Fruit fly (Drosophila melanogaster) whole organism, prepupa: ENCODE results near the gene Qsox4.

Experiments used
- Blimp-1 ChIP-seq: fragments of 200-800 bp; sonication (Bioruptor generic); optimal IDR thresholded peaks from 3 replicates; lab custom pipeline; 2017; ENCODE audit warnings: missing biosample characterization, missing genetic modification characterization, mild to moderate bottlenecking, moderate library complexity, missing genetic modification reagents
- CG10669 ChIP-seq: fragments of 200-800 bp; sonication (Bioruptor generic); optimal IDR thresholded peaks from 3 replicates; lab custom pipeline; 2018; ENCODE audit warnings: missing biosample characterization, mild to moderate bottlenecking, missing genetic modification characterization, moderate library complexity
- CG6163 ChIP-seq: fragments of 200-800 bp; sonication (Bioruptor generic); IDR thresholded peaks from 3 replicates; pipeline ENCODE4 v1.3.6; 2022; ENCODE audit warnings: missing biosample characterization, missing genetic modification characterization
- CG6276 ChIP-seq: fragments of 200-800 bp; sonication (Bioruptor generic); optimal IDR thresholded peaks from 2 replicates; lab custom pipeline; 2017; ENCODE audit warnings: missing biosample characterization, mild to moderate bottlenecking, missing genetic modification characterization
- CG6808 ChIP-seq: fragments of 200-800 bp; sonication (Bioruptor generic); optimal IDR thresholded peaks from 3 replicates; lab custom pipeline; 2017; ENCODE audit warnings: missing biosample characterization, missing genetic modification characterization, mild to moderate bottlenecking, moderate library complexity, missing genetic modification reagents
- CG6854 ChIP-seq: fragments of 200-800 bp; sonication (Bioruptor generic); optimal IDR thresholded peaks from 2 replicates; lab custom pipeline; 2017; ENCODE audit warnings: missing biosample characterization, mild to moderate bottlenecking, missing genetic modification characterization
- CG9139 ChIP-seq: fragments of 200-800 bp; sonication (Bioruptor generic); optimal IDR thresholded peaks from 3 replicates; lab custom pipeline; 2017; ENCODE audit warnings: missing biosample characterization, mild to moderate bottlenecking, missing genetic modification characterization
- Smox ChIP-seq: fragments of 200-800 bp; sonication (Bioruptor generic); optimal IDR thresholded peaks from 3 replicates; lab custom pipeline; 2016; ENCODE audit warnings: missing biosample characterization, missing genetic modification characterization
- fkh ChIP-seq: fragments of 200-800 bp; sonication (Bioruptor generic); optimal IDR thresholded peaks from 3 replicates; lab custom pipeline; 2017; ENCODE audit warnings: missing biosample characterization, mild to moderate bottlenecking, missing genetic modification characterization, moderate library complexity
- ss ChIP-seq, 2 experiments: fragments of 200-800 bp; sonication (Bioruptor generic); optimal IDR thresholded peaks; 2 replicates in 1 of 2; 3 replicates in 1 of 2; lab custom pipeline; 2017 to 2018; ENCODE audit warnings: mild to moderate bottlenecking in 2 of 2, missing biosample characterization in 2 of 2, missing genetic modification characterization in 2 of 2, moderate library complexity in 1 of 2

DNA sequence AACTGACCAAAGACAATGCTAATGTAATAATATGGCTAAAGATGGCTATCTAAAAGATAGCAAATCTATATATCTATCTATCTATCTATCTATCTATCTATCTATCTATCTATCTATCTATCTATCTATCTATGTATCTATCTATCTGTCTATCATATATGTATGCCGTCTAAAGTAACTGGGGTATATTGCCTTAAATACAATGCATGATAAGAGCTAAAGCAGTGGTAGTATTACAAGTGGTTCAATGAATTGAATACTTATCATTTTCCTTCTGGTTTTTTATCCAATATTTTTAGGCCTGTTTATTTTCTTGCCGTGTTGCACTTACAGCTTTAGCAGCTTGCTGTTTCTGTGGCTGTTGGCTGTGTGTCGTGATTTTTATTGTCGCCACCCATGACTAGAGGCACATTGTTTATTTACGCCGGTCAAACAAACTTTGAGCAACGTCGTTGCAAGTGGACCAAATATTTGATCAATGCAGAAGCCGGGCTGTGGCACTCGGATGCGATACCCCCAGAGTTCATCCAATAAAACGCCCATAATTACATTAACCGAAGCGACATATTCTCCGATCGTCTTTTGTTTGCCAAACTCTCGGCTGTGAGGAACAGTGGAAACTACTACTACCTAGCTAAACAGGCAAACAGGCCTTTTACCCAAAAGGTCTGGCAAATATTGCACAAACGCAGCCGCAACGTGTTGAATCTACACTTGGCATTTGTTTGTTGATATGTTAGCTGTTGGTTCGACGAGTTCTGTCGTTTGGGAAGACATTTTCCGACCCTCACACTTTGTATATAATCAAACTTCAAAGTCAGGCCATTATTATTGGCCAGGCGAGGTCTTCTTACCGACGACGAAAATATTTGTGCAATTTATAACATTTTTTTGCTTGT is 35.4 kb downstream of the Qsox4 start:
- no peak for TF ChIP-seq CG6854
- no peak for TF ChIP-seq Smox
- TF ChIP-seq CG6163 (GFP tag; lab: Robert Waterston, UW): no peak
- peak in 1 of 2 experiments; percentile 50 for TF ChIP-seq ss (GFP tag; optimal IDR thresholded peaks at IDR 0.05; lab: Kevin White, UChicago)
- peak; percentile 72 for TF ChIP-seq fkh (GFP tag; lab: Kevin White, UChicago)
- peak; percentile 1 for TF ChIP-seq CG9139
- no peak for TF ChIP-seq Blimp-1 (GFP tag; lab: Kevin White, UChicago)
- TF ChIP-seq CG10669 (GFP tag; lab: Kevin White, UChicago): peak; percentile 46
- TF ChIP-seq CG6808 (GFP tag; lab: Kevin White, UChicago): peak; percentile 55
- peak; percentile 47 for TF ChIP-seq CG6276
